Fruit fly (Drosophila melanogaster): ENCODE results near the gene CG4553.

Gene CG4553

DNA sequence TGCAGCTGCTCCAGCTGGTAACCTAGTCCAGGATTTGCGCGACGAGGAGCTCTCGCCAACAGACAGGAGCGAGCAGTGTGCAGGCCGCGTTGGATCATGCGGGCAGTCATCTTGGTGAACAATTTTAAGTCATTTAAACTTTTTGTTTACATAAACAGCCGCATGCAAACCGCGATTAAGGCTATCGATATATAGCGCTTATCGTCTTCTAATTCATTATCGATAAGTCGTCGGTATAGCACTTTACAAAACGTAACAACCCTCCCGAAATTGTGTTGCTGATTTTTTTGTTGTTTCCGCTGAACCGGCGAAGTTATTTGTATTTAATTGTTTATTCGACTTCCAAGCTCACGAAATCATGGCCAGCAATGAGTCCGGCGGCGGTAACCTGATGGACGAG, at the start of gene CG4553, which contains the start of gene MED28 (continued):
- peak; percentile 76 for TF ChIP-seq BEAF-32 (GFP tag; optimal IDR thresholded peaks at IDR 0.05)
- no peak for TF ChIP-seq H2.0 (GFP tag; IDR thresholded peaks at IDR 0.05)
- TF ChIP-seq hkb (optimal IDR thresholded peaks at IDR 0.05) = no peak
- TF ChIP-seq hkb (GFP tag; IDR thresholded peaks at IDR 0.05) = no peak
- TF ChIP-seq shn (GFP tag; optimal IDR thresholded peaks at IDR 0.05) = no peak
- no peak for TF ChIP-seq toy (GFP tag; IDR thresholded peaks at IDR 0.05)
- TF ChIP-seq Ssrp (tag; optimal IDR thresholded peaks at IDR 0.05) = no peak
- TF ChIP-seq Ravus (GFP tag; IDR thresholded peaks at IDR 0.05) = no peak
- TF ChIP-seq NfI (GFP tag; optimal IDR thresholded peaks at IDR 0.05) = no peak
- no peak for TF ChIP-seq Asciz (GFP tag; optimal IDR thresholded peaks at IDR 0.05)
- TF ChIP-seq Neu2 (GFP tag; optimal IDR thresholded peaks at IDR 0.05; ENCODE audit: borderline replicate concordance) = no peak
- no peak for TF ChIP-seq gro (GFP tag; optimal IDR thresholded peaks at IDR 0.05)
- peak; percentile 94 for TF ChIP-seq CG13287 (GFP tag; IDR thresholded peaks at IDR 0.05; ENCODE audit: partially characterized antibody)
- TF ChIP-seq fu2 (GFP tag; optimal IDR thresholded peaks at IDR 0.05) = no peak
- no peak for TF ChIP-seq CG2712 (tag; optimal IDR thresholded peaks at IDR 0.05)
- TF ChIP-seq Doc3 (GFP tag; IDR thresholded peaks at IDR 0.05; ENCODE audit: partially characterized antibody) = peak; percentile 91

- TF ChIP-seq az2 (GFP tag; optimal IDR thresholded peaks at IDR 0.05) = peak; percentile 22
- peak; percentile 38 for TF ChIP-seq CG7839 (tag; optimal IDR thresholded peaks at IDR 0.05)
- peak; percentile 25 for TF ChIP-seq HHEX (GFP tag; optimal IDR thresholded peaks at IDR 0.05)
- TF ChIP-seq CG6813 (GFP tag; optimal IDR thresholded peaks at IDR 0.05) = peak; percentile 4
- TF ChIP-seq CG11504 (tag; optimal IDR thresholded peaks at IDR 0.05) = peak; percentile 63
- no peak for TF ChIP-seq p53 (GFP tag; optimal IDR thresholded peaks at IDR 0.05)
- TF ChIP-seq z (GFP tag; IDR thresholded peaks at IDR 0.05) = no peak
- TF ChIP-seq CoRest (tag; optimal IDR thresholded peaks at IDR 0.05) = peak; percentile 40
- peak; percentile 29 for TF ChIP-seq pros (GFP tag; optimal IDR thresholded peaks at IDR 0.05)
- peak; percentile 1 for TF ChIP-seq CG10267 (tag; optimal IDR thresholded peaks at IDR 0.05)
- no peak for TF ChIP-seq gfzf (GFP tag; optimal IDR thresholded peaks at IDR 0.05)
- TF ChIP-seq en (GFP tag; optimal IDR thresholded peaks at IDR 0.05) = no peak
- no peak for TF ChIP-seq Fer2 (tag; optimal IDR thresholded peaks at IDR 0.05)
- peak; percentile 60 for TF ChIP-seq CG31441 (GFP tag; IDR thresholded peaks at IDR 0.05)
- TF ChIP-seq CG12391 (tag; optimal IDR thresholded peaks at IDR 0.05) = peak; percentile 23
- TF ChIP-seq Ssrp (tag; optimal IDR thresholded peaks at IDR 0.05) = peak; percentile 39
- peak; percentile 23 for TF ChIP-seq CG17359 (tag; optimal IDR thresholded peaks at IDR 0.05)
- peak; percentile 66 for TF ChIP-seq sens (GFP tag)
- TF ChIP-seq unpg (GFP tag; optimal IDR thresholded peaks at IDR 0.05) = peak; percentile 32
- peak; percentile 24 for TF ChIP-seq CG11723 (GFP tag; optimal IDR thresholded peaks at IDR 0.05)
- no peak for TF ChIP-seq CG7987 (GFP tag; optimal IDR thresholded peaks at IDR 0.05)
- TF ChIP-seq CG9727 (GFP tag; optimal IDR thresholded peaks at IDR 0.05) = peak; percentile 7
- TF ChIP-seq phol (tag; optimal IDR thresholded peaks at IDR 0.05) = peak; percentile 36
- peak; percentile 25 for TF ChIP-seq CG15269 (tag; optimal IDR thresholded peaks at IDR 0.05)
- TF ChIP-seq CG1602 (GFP tag; optimal IDR thresholded peaks at IDR 0.05) = peak; percentile 12
- no peak for TF ChIP-seq Pdp1 (GFP tag; optimal IDR thresholded peaks at IDR 0.05)
- TF ChIP-seq Hmr (GFP tag; optimal IDR thresholded peaks at IDR 0.05) = peak; percentile 48
- no peak for TF ChIP-seq CG10274 (GFP tag; optimal IDR thresholded peaks at IDR 0.05)
- TF ChIP-seq prd (optimal IDR thresholded peaks at IDR 0.05) = no peak
- no peak; the same call in 2 of the 3 replicates for TF ChIP-seq prd (GFP tag; IDR thresholded peaks at IDR 0.05)
- peak; percentile 0 for TF ChIP-seq nau (GFP tag; optimal IDR thresholded peaks at IDR 0.05)
- peak in 1 of 2 experiments; percentile 39 for TF ChIP-seq eve (GFP tag; optimal IDR thresholded peaks at IDR 0.05)
- peak; percentile 18 for TF ChIP-seq CG14710 (tag; optimal IDR thresholded peaks at IDR 0.05)
- no peak for TF ChIP-seq HLH3B (GFP tag; IDR thresholded peaks at IDR 0.05)
Observed at dm6 chr3R:25519465-25520071, 42.9 kb upstream of the CG4553 start.

All from whole organism, embryonic.